Fruit fly (Drosophila melanogaster): Measurements from ENCODE around the gene ND-15.

Gene ND-15

dm6 chr2L:139610-140009 is 25.1 kb downstream of the ND-15 start (continued):
- TF ChIP-seq ttk (GFP tag; IDR thresholded peaks at IDR 0.05) (no peak), CG18262 (tag; optimal IDR thresholded peaks at IDR 0.05) (no peak), ash1 (GFP tag; optimal IDR thresholded peaks at IDR 0.05) (no peak), Tbp (GFP tag; optimal IDR thresholded peaks at IDR 0.05) (no peak), pum (GFP tag; optimal IDR thresholded peaks at IDR 0.05) (no peak), Hey (tag; optimal IDR thresholded peaks at IDR 0.05) (peak; percentile 40), exex (tag; optimal IDR thresholded peaks at IDR 0.05) (peak; percentile 72), ro (GFP tag; IDR thresholded peaks at IDR 0.05) (no peak), chif (GFP tag; optimal IDR thresholded peaks at IDR 0.05) (no peak), CG13424 (tag; optimal IDR thresholded peaks at IDR 0.05) (no peak), CG10654 (GFP tag; optimal IDR thresholded peaks at IDR 0.05) (no peak), Adf1 (GFP tag; IDR thresholded peaks at IDR 0.05) (no peak), Sry-δ (GFP tag; optimal IDR thresholded peaks at IDR 0.05) (no peak), CG2199 (GFP tag; IDR thresholded peaks at IDR 0.05) (no peak; the same call in 2 of the 3 replicates), peb (GFP tag; IDR thresholded peaks at IDR 0.05) (no peak), CG31441 (GFP tag; IDR thresholded peaks at IDR 0.05) (no peak), ara (GFP tag; IDR thresholded peaks at IDR 0.05) (no peak), lbe (GFP tag; optimal IDR thresholded peaks at IDR 0.05) (peak; percentile 7), CG1603 (tag; optimal IDR thresholded peaks at IDR 0.05) (no peak), ssp (GFP tag; IDR thresholded peaks at IDR 0.05) (no peak), CG10321 (GFP tag; IDR thresholded peaks at IDR 0.05) (no peak), E2f1 (GFP tag; IDR thresholded peaks at IDR 0.05) (no peak), Hr39 (optimal IDR thresholded peaks at IDR 0.05) (no peak), jumu (GFP tag; optimal IDR thresholded peaks at IDR 0.05) (no peak), D (optimal IDR thresholded peaks at IDR 0.05) (no peak), D (GFP tag; optimal IDR thresholded peaks at IDR 0.05) (no peak), TFAM (GFP tag; optimal IDR thresholded peaks at IDR 0.05) (no peak), ftz-f1 (GFP tag; optimal IDR thresholded peaks at IDR 0.05) (no peak), mam (GFP tag; optimal IDR thresholded peaks at IDR 0.05) (no peak), lab (GFP tag; optimal IDR thresholded peaks at IDR 0.05) (peak; percentile 46), Dll (GFP tag; IDR thresholded peaks at IDR 0.05; ENCODE audit: partially characterized antibody) (no peak), phol (tag; optimal IDR thresholded peaks at IDR 0.05) (no peak), CG13894 (tag; optimal IDR thresholded peaks at IDR 0.05) (peak; percentile 77), CG12299 (tag; optimal IDR thresholded peaks at IDR 0.05) (no peak), Meics (GFP tag; optimal IDR thresholded peaks at IDR 0.05) (peak; percentile 19), CG12219 (GFP tag; optimal IDR thresholded peaks at IDR 0.05) (no peak), cwo (GFP tag; optimal IDR thresholded peaks at IDR 0.05) (peak; percentile 68), salm (tag; optimal IDR thresholded peaks at IDR 0.05) (no peak), emc (GFP tag; optimal IDR thresholded peaks at IDR 0.05) (no peak), Rx (GFP tag; IDR thresholded peaks at IDR 0.05) (no peak), sens-2 (GFP tag; IDR thresholded peaks at IDR 0.05) (no peak), vvl (GFP tag; IDR thresholded peaks at IDR 0.05) (no peak), az2 (GFP tag; optimal IDR thresholded peaks at IDR 0.05) (no peak), fd96Cb (tag; optimal IDR thresholded peaks at IDR 0.05) (no peak), Med (GFP tag) (peak; percentile 59), Doc2 (GFP tag; IDR thresholded peaks at IDR 0.05) (no peak), CG3281 (GFP tag; optimal IDR thresholded peaks at IDR 0.05) (no peak), Atf-2 (GFP tag; optimal IDR thresholded peaks at IDR 0.05) (no peak), rib (GFP tag; IDR thresholded peaks at IDR 0.05) (no peak), CG16779 (GFP tag; IDR thresholded peaks at IDR 0.05) (no peak), Stat92E (GFP tag; optimal IDR thresholded peaks at IDR 0.05) (no peak), sens (GFP tag) (peak; percentile 22), onecut (GFP tag; IDR thresholded peaks at IDR 0.05) (no peak), vfl (GFP tag; optimal IDR thresholded peaks at IDR 0.05) (no peak)
